Worm (Caenorhabditis elegans) whole organism, mixed stage, embryonic: ENCODE measurements around the gene ZK185.5.

Experiments
- M03D4.4 ChIP-seq: sonication (generic microtip); optimal IDR thresholded peaks from 2 replicates; lab custom pipeline; 2017; ENCODE audit warnings: mild to moderate bottlenecking, missing genetic modification characterization, missing compliant biosample characterization
- blmp-1 ChIP-seq: fragments of 150-350 bp; optimal IDR thresholded peaks from 2 replicates; lab custom pipeline; 2014; ENCODE audit warnings: missing biosample characterization, missing genetic modification characterization
- ceh-43 ChIP-seq: fragments of 200-800 bp; sonication (Bioruptor generic); optimal IDR thresholded peaks from 2 replicates; lab custom pipeline; 2018; ENCODE audit warnings: mild to moderate bottlenecking, missing genetic modification characterization, moderate library complexity, missing compliant biosample characterization
- ceh-83 ChIP-seq: fragments of 200-800 bp; sonication (Bioruptor generic); optimal IDR thresholded peaks from 2 replicates; lab custom pipeline; 2018; ENCODE audit warnings: mild to moderate bottlenecking, missing genetic modification characterization, missing compliant biosample characterization
- cnd-1 ChIP-seq: fragments of 200-800 bp; sonication (Bioruptor generic); optimal IDR thresholded peaks from 2 replicates; lab custom pipeline; 2018; ENCODE audit warnings: mild to moderate bottlenecking, missing genetic modification characterization, missing compliant biosample characterization
- drap-1 ChIP-seq: fragments of 200-800 bp; sonication (Bioruptor generic); optimal IDR thresholded peaks from 3 replicates; lab custom pipeline; 2018; ENCODE audit warnings: mild to moderate bottlenecking, missing genetic modification characterization, missing compliant biosample characterization
- elt-1 ChIP-seq: sonication (generic microtip); optimal IDR thresholded peaks from 2 replicates; lab custom pipeline; 2017; ENCODE audit warnings: missing genetic modification characterization, mild to moderate bottlenecking, missing compliant biosample characterization, antibody characterized with exemption, moderate library complexity, borderline replicate concordance; ENCODE audit not compliant: insufficient read depth
- elt-3 ChIP-seq: fragments of 150-350 bp; optimal IDR thresholded peaks from 2 replicates; lab custom pipeline; 2014; ENCODE audit warnings: missing biosample characterization, missing genetic modification characterization
- flh-1 ChIP-seq: fragments of 200-800 bp; sonication (Bioruptor generic); optimal IDR thresholded peaks from 2 replicates; lab custom pipeline; 2018; ENCODE audit warnings: mild to moderate bottlenecking, missing genetic modification characterization, moderate library complexity, missing compliant biosample characterization
- ham-2 ChIP-seq: fragments of 200-800 bp; sonication (Bioruptor generic); optimal IDR thresholded peaks from 2 replicates; lab custom pipeline; 2018; ENCODE audit warnings: mild to moderate bottlenecking, missing genetic modification characterization, missing compliant biosample characterization
- hlh-1 ChIP-seq: fragments of 150-350 bp; optimal IDR thresholded peaks from 2 replicates; lab custom pipeline; 2014; ENCODE audit warnings: missing biosample characterization, missing genetic modification reagents, missing genetic modification characterization
- lin-13 ChIP-seq: fragments of 150-350 bp; optimal IDR thresholded peaks from 2 replicates; lab custom pipeline; 2014; ENCODE audit warnings: missing biosample characterization, missing genetic modification characterization
- lin-32 ChIP-seq: fragments of 200-800 bp; sonication (Bioruptor generic); optimal IDR thresholded peaks from 2 replicates; lab custom pipeline; 2018; ENCODE audit warnings: mild to moderate bottlenecking, missing genetic modification characterization, missing compliant biosample characterization
- lsy-2 ChIP-seq: fragments of 150-350 bp; optimal IDR thresholded peaks from 2 replicates; lab custom pipeline; 2014; ENCODE audit warnings: missing biosample characterization, missing genetic modification characterization
- mab-5 ChIP-seq: fragments of 150-350 bp; optimal IDR thresholded peaks from 2 replicates; lab custom pipeline; 2014; ENCODE audit warnings: missing biosample characterization, missing genetic modification characterization
- mep-1 ChIP-seq: fragments of 150-350 bp; optimal IDR thresholded peaks from 2 replicates; lab custom pipeline; 2017; ENCODE audit warnings: missing biosample characterization, missing genetic modification reagents, missing genetic modification characterization, inconsistent platforms
- mls-2 ChIP-seq: sonication (generic microtip); optimal IDR thresholded peaks from 2 replicates; lab custom pipeline; 2016; ENCODE audit warnings: mild to moderate bottlenecking, missing genetic modification characterization, moderate library complexity, missing compliant biosample characterization
- nhr-12 ChIP-seq: fragments of 150-350 bp; optimal IDR thresholded peaks from 2 replicates; lab custom pipeline; 2014; ENCODE audit warnings: missing biosample characterization, missing genetic modification characterization
- nhr-2 ChIP-seq: fragments of 150-350 bp; optimal IDR thresholded peaks from 2 replicates; lab custom pipeline; 2014; ENCODE audit warnings: missing biosample characterization, missing genetic modification characterization
- nhr-237 ChIP-seq: fragments of 150-350 bp; optimal IDR thresholded peaks from 2 replicates; lab custom pipeline; 2014; ENCODE audit warnings: missing biosample characterization, missing genetic modification characterization
- nhr-28 ChIP-seq: fragments of 150-350 bp; optimal IDR thresholded peaks from 2 replicates; lab custom pipeline; 2014; ENCODE audit warnings: missing biosample characterization, missing genetic modification characterization
- nhr-76 ChIP-seq: sonication (generic microtip); optimal IDR thresholded peaks from 2 replicates; lab custom pipeline; 2017; ENCODE audit warnings: missing biosample characterization, missing genetic modification characterization
- pha-4 ChIP-seq: fragments of 150-350 bp; optimal IDR thresholded peaks from 2 replicates; lab custom pipeline; 2018; ENCODE audit warnings: missing biosample characterization, missing genetic modification reagents, missing genetic modification characterization
- sem-2 ChIP-seq: fragments of 200-800 bp; sonication (Bioruptor generic); optimal IDR thresholded peaks from 2 replicates; lab custom pipeline; 2018; ENCODE audit warnings: mild to moderate bottlenecking, missing genetic modification characterization, missing compliant biosample characterization
- snpc-4 ChIP-seq: fragments of 150-350 bp; optimal IDR thresholded peaks from 2 replicates; lab custom pipeline; 2014; ENCODE audit warnings: missing biosample characterization, missing genetic modification characterization
- sptf-1 ChIP-seq: sonication (generic microtip); optimal IDR thresholded peaks from 2 replicates; lab custom pipeline; 2017; ENCODE audit warnings: mild to moderate bottlenecking, missing genetic modification characterization, moderate library complexity, missing compliant biosample characterization
- tbx-8 ChIP-seq: fragments of 200-800 bp; sonication (Bioruptor generic); optimal IDR thresholded peaks from 2 replicates; lab custom pipeline; 2018; ENCODE audit warnings: mild to moderate bottlenecking, missing genetic modification characterization, moderate library complexity, missing compliant biosample characterization
- unc-39 ChIP-seq: fragments of 150-350 bp; optimal IDR thresholded peaks from 2 replicates; lab custom pipeline; 2014; ENCODE audit warnings: missing biosample characterization, missing genetic modification characterization
- unc-62 ChIP-seq: fragments of 150-350 bp; optimal IDR thresholded peaks from 2 replicates; lab custom pipeline; 2014; ENCODE audit warnings: missing biosample characterization, missing genetic modification reagents, missing genetic modification characterization
- zip-8 ChIP-seq: fragments of 150-350 bp; optimal IDR thresholded peaks from 2 replicates; lab custom pipeline; 2014; ENCODE audit warnings: missing biosample characterization, missing genetic modification characterization
- ztf-11 ChIP-seq: fragments of 150-350 bp; optimal IDR thresholded peaks from 2 replicates; lab custom pipeline; 2014; ENCODE audit warnings: missing biosample characterization, missing genetic modification characterization

The ZK185.5 gene

DNA sequence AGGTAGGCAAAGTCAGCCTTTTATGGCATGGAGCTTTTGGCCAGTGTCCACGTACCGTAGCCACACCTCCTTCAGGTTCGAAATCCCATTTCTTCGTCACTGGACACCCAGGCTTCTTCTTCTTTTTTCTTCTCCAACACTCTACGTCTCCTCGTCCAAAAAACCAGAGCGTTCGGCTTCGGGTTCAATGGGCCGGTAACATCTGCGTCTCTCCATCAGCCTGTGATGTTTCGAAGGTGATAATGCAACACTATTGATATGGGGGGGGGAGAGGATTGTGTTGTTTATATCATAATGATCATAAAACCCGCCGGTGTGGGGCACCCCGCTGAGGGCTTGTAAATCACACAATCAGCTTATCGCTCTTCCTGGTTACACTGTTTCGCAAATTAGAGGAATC, 20.8 kb downstream of the ZK185.5 start, which contains the start of gene ZK180.6:
Gene ZK180.6, minus strand, starts transcription at position 101 of the 400 bp plus-strand sequence.
- TF ChIP-seq nhr-76 (no peak), sptf-1 (tag; lab: Kevin White, UChicago) (no peak), nhr-28 (no peak), lin-32 (GFP tag; lab: Kevin White, UChicago) (no peak), elt-3 (tag; lab: Kevin White, UChicago) (no peak), tbx-8 (GFP tag; lab: Kevin White, UChicago) (no peak), pha-4 (tag; lab: Kevin White, UChicago) (no peak), mls-2 (tag; lab: Kevin White, UChicago) (no peak), flh-1 (GFP tag; lab: Kevin White, UChicago) (no peak), mep-1 (tag; lab: Kevin White, UChicago) (no peak), cnd-1 (tag; lab: Kevin White, UChicago) (no peak)

ce11 chrIV:4523461-4523860, 22.3 kb downstream of the ZK185.5 start:
- TF ChIP-seq elt-3 (tag; lab: Kevin White, UChicago) (no peak), ztf-11 (tag; lab: Kevin White, UChicago) (no peak), tbx-8 (GFP tag; lab: Kevin White, UChicago) (no peak)

DNA sequence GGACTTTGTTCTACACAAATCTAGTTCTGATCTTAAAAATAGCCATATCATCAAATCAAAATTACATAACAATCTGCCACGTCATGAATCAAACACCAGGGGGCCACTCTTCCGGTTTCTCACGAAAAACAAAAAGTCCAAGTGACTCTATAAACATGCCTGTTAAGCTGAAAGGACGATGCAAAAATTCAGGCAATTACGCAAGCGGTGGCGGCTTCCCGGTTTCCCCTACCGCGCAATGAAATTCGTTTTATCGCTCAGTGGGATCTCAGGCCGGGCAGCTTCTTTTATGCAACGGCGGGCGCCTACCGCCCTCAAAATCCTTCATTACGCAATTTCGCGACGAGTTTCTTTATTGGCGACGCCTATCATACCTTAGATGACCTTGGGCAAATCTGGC, 26.0 kb downstream of the ZK185.5 start:
- TF ChIP-seq tbx-8 (GFP tag; lab: Kevin White, UChicago) (no peak), drap-1 (GFP tag; lab: Kevin White, UChicago) (no peak), ham-2 (GFP tag; lab: Kevin White, UChicago) (no peak), unc-62 (GFP tag; lab: Kevin White, UChicago) (no peak), nhr-76 (no peak), sptf-1 (tag; lab: Kevin White, UChicago) (no peak), hlh-1 (tag; lab: Kevin White, UChicago) (no peak), lin-13 (no peak), nhr-2 (tag; lab: Kevin White, UChicago) (no peak), unc-39 (tag; lab: Kevin White, UChicago) (no peak), lsy-2 (tag; lab: Kevin White, UChicago) (no peak), ztf-11 (tag; lab: Kevin White, UChicago) (no peak), elt-3 (tag; lab: Kevin White, UChicago) (no peak), mab-5 (tag; lab: Kevin White, UChicago) (no peak), nhr-12 (tag; lab: Kevin White, UChicago) (no peak), ceh-43 (GFP tag; lab: Kevin White, UChicago) (no peak), elt-1 (tag; lab: Kevin White, UChicago) (no peak), snpc-4 (tag; lab: Kevin White, UChicago) (no peak), sem-2 (GFP tag; lab: Kevin White, UChicago) (no peak), lin-32 (GFP tag; lab: Kevin White, UChicago) (no peak)

DNA sequence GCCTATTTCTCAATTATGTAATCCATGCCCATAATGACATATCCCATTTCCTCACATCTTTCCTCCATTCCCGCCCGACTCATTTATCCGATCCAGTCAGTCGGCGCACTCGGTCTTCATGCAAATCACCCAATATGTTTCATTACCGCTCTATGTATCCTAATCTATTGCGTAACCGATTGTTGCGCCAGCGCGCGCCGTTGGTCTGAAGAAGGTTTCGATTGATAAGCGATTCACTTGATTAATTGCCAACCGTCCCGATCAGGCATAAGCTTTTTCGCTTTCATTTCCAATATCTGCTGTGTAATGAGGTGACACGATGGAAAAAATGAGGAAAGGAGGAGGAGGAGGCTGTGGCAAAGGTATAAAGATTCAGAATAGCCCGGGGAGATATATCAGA, 27.6 kb downstream of the ZK185.5 start:
- TF ChIP-seq zip-8 (tag; lab: Kevin White, UChicago): peak; percentile 65
- peak; percentile 2 for TF ChIP-seq elt-1 (tag; lab: Kevin White, UChicago)
- peak; percentile 48 for TF ChIP-seq unc-62 (GFP tag; lab: Kevin White, UChicago)
- no peak for TF ChIP-seq ceh-43 (GFP tag; lab: Kevin White, UChicago)
- no peak for TF ChIP-seq mab-5 (tag; lab: Kevin White, UChicago)
- TF ChIP-seq ham-2 (GFP tag; lab: Kevin White, UChicago): peak; percentile 74
- peak; percentile 82 for TF ChIP-seq blmp-1 (tag; lab: Kevin White, UChicago)
- TF ChIP-seq elt-3 (tag; lab: Kevin White, UChicago): peak; percentile 90
- TF ChIP-seq, all 35 proteins: peak for 6

ce11 chrIV:4517066-4517465, 28.7 kb downstream of the ZK185.5 start, which contains the start of gene ZK180.5:
TSS of gene ZK180.5 (minus strand) at chrIV:4517166.
- TF ChIP-seq tbx-8 (GFP tag; lab: Kevin White, UChicago) (no peak), mep-1 (tag; lab: Kevin White, UChicago) (no peak), nhr-237 (tag; lab: Kevin White, UChicago) (no peak), sptf-1 (tag; lab: Kevin White, UChicago) (no peak), M03D4.4 (tag; lab: Kevin White, UChicago) (no peak), nhr-28 (no peak), elt-1 (tag; lab: Kevin White, UChicago) (no peak), ceh-83 (GFP tag; lab: Kevin White, UChicago) (no peak), blmp-1 (tag; lab: Kevin White, UChicago) (no peak), lin-13 (no peak), ztf-11 (tag; lab: Kevin White, UChicago) (no peak), zip-8 (tag; lab: Kevin White, UChicago) (no peak), snpc-4 (tag; lab: Kevin White, UChicago) (no peak), pha-4 (tag; lab: Kevin White, UChicago) (no peak), unc-62 (GFP tag; lab: Kevin White, UChicago) (no peak)
